Worm (Caenorhabditis elegans): ENCODE results near the gene twk-32.

Gene twk-32

DNA sequence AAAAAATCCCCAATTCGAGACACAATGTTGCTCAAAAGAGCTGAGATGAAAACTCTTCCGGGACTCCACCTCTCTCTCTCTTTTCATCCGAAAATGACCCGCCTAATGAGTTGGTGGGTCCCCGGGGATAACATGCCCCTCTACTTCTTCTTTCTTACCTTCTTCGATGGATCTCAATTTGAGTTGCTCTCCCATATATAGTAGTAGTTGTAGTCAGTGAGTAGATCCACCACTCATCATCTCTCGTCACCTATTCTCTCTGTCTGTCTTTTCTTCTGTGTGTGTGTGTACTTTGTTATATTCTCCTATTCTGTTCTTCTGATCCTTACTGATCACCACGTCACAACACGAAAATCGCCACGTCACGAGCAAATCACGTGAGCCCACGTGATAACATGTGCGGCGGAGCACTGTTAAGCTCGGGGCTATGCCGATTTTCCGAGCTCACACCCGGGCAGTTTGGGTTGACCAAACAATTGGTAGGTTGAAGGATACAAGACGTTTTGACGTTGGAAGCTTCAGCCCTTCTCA, at the start of gene twk-32:
Gene twk-32 (plus strand): TSS at position 396 of the 531 bp plus-strand sequence.
- TF ChIP-seq tab-1 (GFP tag; IDR thresholded peaks at IDR 0.05): no peak
- TF ChIP-seq flt-1 (GFP tag; IDR thresholded peaks at IDR 0.05): no peak
- no peak for TF ChIP-seq cog-1 (tag; optimal IDR thresholded peaks at IDR 0.05)
- no peak for TF ChIP-seq T22C8.4 (GFP tag; IDR thresholded peaks at IDR 0.05)
- no peak for TF ChIP-seq ref-1 (GFP tag; conservative IDR thresholded peaks at IDR 0.05)
- TF ChIP-seq ztf-23 (GFP tag; IDR thresholded peaks at IDR 0.05): no peak
- no peak for TF ChIP-seq ztf-29 (GFP tag; IDR thresholded peaks at IDR 0.05)
- no peak for TF ChIP-seq med-1 (GFP tag; optimal IDR thresholded peaks at IDR 0.05; ENCODE audit: insufficient read depth)

DNA sequence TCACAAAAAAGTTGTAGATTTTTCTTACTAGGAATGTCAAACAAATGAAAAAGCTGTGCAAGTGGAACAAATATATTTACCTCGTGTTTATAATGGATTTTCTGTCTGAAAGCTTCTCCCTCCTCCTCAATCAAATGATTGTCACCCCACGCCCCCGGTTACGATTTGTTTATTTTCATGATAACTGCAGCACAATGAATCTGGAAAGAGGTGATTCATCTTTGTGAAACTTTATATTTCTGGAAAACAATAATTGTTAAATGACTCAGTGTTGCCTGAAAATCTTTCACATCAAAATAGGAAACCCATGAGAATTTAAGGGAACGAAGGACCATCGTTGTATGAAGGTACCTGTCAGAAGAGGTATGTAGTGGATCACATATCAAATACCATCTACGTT, 47.8 kb upstream of the twk-32 start, which contains the start of gene F35E12.10:
Gene F35E12.10 (minus strand): TSS at position 101 of the 400 bp plus-strand sequence.
- TF ChIP-seq ztf-23 (GFP tag; IDR thresholded peaks at IDR 0.05) (no peak), flt-1 (GFP tag; IDR thresholded peaks at IDR 0.05) (no peak), klf-2 (GFP tag; conservative IDR thresholded peaks at IDR 0.05) (no peak), T22C8.4 (GFP tag; IDR thresholded peaks at IDR 0.05) (no peak), med-1 (GFP tag; optimal IDR thresholded peaks at IDR 0.05; ENCODE audit: insufficient read depth) (no peak), cog-1 (tag; optimal IDR thresholded peaks at IDR 0.05) (no peak)

DNA sequence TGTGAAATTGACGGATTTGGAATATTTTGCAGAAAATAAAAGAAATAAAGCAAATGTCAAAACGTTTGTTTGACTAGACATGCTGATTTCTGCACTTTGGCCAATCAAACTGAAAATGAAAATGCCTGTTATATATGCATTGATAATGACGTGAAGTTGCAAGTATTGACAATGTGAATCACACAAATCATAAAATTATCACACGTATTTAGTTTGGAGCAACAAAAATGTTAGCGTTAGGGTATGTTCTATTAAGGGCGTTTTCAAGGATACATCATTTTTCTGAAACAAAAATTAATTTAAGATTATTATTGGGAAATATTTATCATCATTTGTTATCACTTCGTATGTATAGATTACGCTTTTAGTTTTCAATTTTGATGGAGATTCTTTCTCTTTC, 44.6 kb upstream of the twk-32 start, which contains the start of gene cld-9:
Gene cld-9 (minus strand): TSS at position 81 of the 400 bp plus-strand sequence.
- TF ChIP-seq med-1 (GFP tag; optimal IDR thresholded peaks at IDR 0.05; ENCODE audit: insufficient read depth) (no peak), ref-1 (GFP tag; conservative IDR thresholded peaks at IDR 0.05) (no peak)

DNA sequence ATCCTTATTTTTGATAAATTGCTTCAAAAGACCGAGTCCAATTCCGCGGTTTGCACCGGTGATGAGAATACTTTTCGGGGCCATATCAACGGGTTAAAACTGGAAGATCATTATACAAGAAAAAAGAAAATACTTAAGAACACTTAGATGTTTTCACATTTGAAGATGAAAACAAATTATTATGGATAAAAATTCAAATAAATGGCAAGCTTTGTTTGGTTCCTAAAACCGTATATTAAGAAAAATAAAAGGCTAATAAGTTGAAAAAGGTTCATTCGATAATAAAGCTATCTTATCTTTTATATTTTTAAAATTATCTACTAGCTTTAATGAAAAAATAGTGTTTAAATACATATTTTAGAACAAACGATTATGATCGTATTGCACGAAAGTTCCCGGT, 43.0 kb upstream of the twk-32 start, which contains the start of gene F20G2.1:
Gene F20G2.1 (minus strand): TSS at position 101 of the 400 bp plus-strand sequence.
- TF ChIP-seq ztf-29 (GFP tag; IDR thresholded peaks at IDR 0.05): no peak
- no peak for TF ChIP-seq ref-1 (GFP tag; conservative IDR thresholded peaks at IDR 0.05)
- TF ChIP-seq tab-1 (GFP tag; IDR thresholded peaks at IDR 0.05): no peak

DNA sequence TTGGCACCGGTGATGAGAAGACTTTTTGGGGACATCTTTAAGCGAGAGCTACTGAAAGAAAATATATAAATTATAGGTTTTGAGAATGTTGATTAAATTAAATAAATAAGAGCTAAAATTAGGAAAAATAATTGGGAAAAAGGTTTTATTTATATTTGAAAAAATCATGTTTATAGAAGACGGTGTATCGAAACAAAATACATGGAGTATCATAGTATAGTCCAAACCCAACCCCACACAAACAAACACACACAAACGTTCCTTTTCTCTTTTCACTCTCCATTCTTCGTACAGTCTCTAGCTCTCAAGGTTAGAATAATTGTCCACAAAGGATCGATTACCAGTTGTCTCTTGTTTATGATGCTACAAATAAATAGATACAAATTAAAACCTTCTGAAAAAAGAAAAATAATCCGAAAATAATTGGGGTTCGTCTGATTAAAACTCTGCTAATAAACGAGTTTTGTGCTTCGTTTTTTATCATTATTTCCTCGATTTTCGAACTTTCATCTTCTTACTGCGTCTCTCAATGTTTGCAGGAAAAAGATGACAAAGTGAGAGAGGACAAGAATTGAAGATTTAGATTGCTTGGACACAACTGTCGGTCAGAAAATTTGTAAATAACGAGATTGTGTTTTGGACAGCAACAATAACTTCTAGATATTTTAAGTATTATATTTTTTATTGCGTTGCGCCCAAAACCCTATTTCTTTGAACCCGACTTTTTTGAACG, 39.9 kb upstream of the twk-32 start, which contains the start of gene F20G2.2:
Gene F20G2.2 (minus strand): TSS at position 51 of the 733 bp plus-strand sequence.
- TF ChIP-seq tab-1 (GFP tag; IDR thresholded peaks at IDR 0.05) (no peak), ztf-29 (GFP tag; IDR thresholded peaks at IDR 0.05) (no peak), ztf-23 (GFP tag; IDR thresholded peaks at IDR 0.05) (no peak), flt-1 (GFP tag; IDR thresholded peaks at IDR 0.05) (no peak), T22C8.4 (GFP tag; IDR thresholded peaks at IDR 0.05) (no peak), med-1 (GFP tag; optimal IDR thresholded peaks at IDR 0.05; ENCODE audit: insufficient read depth) (no peak), ref-1 (GFP tag; conservative IDR thresholded peaks at IDR 0.05) (no peak), cog-1 (tag; optimal IDR thresholded peaks at IDR 0.05) (no peak), klf-2 (GFP tag; conservative IDR thresholded peaks at IDR 0.05) (no peak)

DNA sequence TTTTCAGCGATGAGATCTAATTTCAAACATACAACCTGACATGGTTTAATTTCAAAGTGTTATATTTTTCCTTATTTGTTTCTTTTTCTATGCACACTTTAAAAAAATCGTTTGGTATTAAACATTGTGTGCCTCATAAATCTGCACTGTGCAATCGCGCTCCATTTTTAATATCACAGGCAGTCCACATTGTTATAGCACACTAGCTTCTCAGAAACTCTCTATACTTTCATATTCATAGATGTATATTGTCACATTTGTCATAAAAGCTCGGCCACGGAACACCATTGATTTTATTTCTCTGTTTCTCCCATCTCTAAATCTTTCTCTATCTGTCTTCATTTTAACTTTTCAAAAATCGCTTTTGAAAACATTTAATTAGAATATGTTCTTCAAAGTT, 39.1 kb upstream of the twk-32 start:
- no peak for TF ChIP-seq ref-1 (GFP tag; conservative IDR thresholded peaks at IDR 0.05)
- no peak for TF ChIP-seq T22C8.4 (GFP tag; IDR thresholded peaks at IDR 0.05)
- no peak for TF ChIP-seq ztf-29 (GFP tag; IDR thresholded peaks at IDR 0.05)

DNA sequence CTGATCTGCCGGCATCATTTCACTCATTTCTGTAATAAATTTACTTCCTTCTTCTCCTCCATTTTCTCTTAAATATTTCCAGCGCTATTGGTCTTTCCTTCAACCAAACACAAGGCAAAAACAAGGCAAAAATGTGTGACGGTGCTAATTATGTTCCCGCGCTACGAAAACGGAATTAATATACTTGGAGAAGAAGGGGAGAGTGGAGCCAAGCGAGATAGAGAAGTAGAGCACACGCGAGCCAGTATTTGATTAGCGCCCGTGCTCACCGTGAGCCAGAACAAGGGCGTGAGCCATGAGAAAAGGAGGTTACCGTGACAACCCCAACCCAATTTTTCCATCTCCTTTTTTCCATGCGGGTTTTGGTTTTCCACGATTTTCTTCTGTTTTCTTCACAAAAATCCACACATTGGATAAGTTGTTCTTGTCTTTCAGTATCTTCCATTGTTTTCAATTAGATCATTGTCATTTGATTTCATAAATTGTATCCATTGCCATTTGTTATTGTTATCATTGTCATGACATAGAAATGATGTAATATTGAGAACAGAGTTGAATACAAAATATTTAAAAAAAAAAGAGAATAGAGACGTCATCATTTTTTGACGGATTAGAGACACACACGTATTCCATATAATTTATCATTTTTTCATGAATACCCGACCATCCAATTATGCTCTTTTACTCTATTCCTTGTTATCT, 33.9 kb upstream of the twk-32 start, which contains the start of gene F20G2.6:
Gene F20G2.6 (plus strand): TSS at position 652 of the 702 bp plus-strand sequence.
- TF ChIP-seq ztf-23 (GFP tag; IDR thresholded peaks at IDR 0.05) (no peak), T22C8.4 (GFP tag; IDR thresholded peaks at IDR 0.05) (no peak), ref-1 (GFP tag; conservative IDR thresholded peaks at IDR 0.05) (no peak), tab-1 (GFP tag; IDR thresholded peaks at IDR 0.05) (no peak), ztf-29 (GFP tag; IDR thresholded peaks at IDR 0.05) (no peak), klf-2 (GFP tag; conservative IDR thresholded peaks at IDR 0.05) (no peak), cog-1 (tag; optimal IDR thresholded peaks at IDR 0.05) (no peak), med-1 (GFP tag; optimal IDR thresholded peaks at IDR 0.05; ENCODE audit: insufficient read depth) (no peak), flt-1 (GFP tag; IDR thresholded peaks at IDR 0.05) (no peak)

DNA sequence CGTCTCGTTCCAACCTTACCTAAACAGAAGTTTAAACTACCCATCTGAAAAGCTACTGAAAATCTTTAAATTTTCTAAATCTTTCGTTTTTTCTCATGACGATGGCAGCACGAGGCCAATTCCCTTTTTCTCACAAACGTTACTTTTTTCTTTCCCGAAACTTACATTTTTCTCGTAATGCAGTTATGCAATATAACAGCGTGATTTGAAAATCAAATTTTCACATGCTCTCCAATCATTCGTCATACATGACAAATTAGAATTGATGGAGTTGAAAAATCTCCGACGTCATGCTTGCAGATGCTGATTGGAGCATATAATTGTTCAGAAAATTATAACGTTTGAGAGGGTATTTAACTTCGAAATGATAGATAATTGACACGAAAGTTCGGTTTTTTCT, 32.7 kb upstream of the twk-32 start:
- TF ChIP-seq T22C8.4 (GFP tag; IDR thresholded peaks at IDR 0.05): no peak
- no peak for TF ChIP-seq flt-1 (GFP tag; IDR thresholded peaks at IDR 0.05)
- TF ChIP-seq ztf-29 (GFP tag; IDR thresholded peaks at IDR 0.05): no peak
- TF ChIP-seq cog-1 (tag; optimal IDR thresholded peaks at IDR 0.05): no peak
- no peak for TF ChIP-seq ref-1 (GFP tag; conservative IDR thresholded peaks at IDR 0.05)
- no peak for TF ChIP-seq med-1 (GFP tag; optimal IDR thresholded peaks at IDR 0.05; ENCODE audit: insufficient read depth)
- TF ChIP-seq klf-2 (GFP tag; conservative IDR thresholded peaks at IDR 0.05): no peak

DNA sequence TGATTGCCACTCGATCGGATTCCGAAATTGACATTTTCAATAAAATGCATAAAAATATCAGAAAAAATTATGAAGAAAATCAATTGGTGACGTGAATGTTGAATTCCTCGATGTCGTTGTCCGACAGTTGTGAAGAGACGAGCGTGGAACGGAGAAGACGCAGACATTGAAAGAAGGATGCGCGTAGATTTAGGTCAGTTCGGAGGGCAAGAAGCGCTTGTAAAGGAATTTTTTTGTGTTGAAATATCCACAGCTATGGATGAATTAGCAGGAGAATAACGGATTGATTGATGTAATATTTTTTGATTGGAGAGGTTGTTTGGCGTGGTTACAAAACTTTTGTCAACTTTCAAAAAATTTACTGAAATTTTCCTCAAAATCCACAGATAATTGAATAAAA, 28.1 kb upstream of the twk-32 start, which contains the start of gene F20G2.3:
Gene F20G2.3 (minus strand): TSS at position 101 of the 400 bp plus-strand sequence.
- TF ChIP-seq med-1 (GFP tag; optimal IDR thresholded peaks at IDR 0.05; ENCODE audit: insufficient read depth): no peak
- no peak for TF ChIP-seq ref-1 (GFP tag; conservative IDR thresholded peaks at IDR 0.05)
- TF ChIP-seq klf-2 (GFP tag; conservative IDR thresholded peaks at IDR 0.05): no peak
- TF ChIP-seq ztf-29 (GFP tag; IDR thresholded peaks at IDR 0.05): no peak
- no peak for TF ChIP-seq tab-1 (GFP tag; IDR thresholded peaks at IDR 0.05)
- no peak for TF ChIP-seq T22C8.4 (GFP tag; IDR thresholded peaks at IDR 0.05)
- no peak for TF ChIP-seq flt-1 (GFP tag; IDR thresholded peaks at IDR 0.05)
- no peak for TF ChIP-seq ztf-23 (GFP tag; IDR thresholded peaks at IDR 0.05)
- TF ChIP-seq cog-1 (tag; optimal IDR thresholded peaks at IDR 0.05): no peak

Measured in whole organism, midembryonic.